Fruit fly (Drosophila melanogaster) whole organism, embryonic: ENCODE data around the gene unc-4.

Experiments used
- Atf3 ChIP-seq: fragments of 200-800 bp; sonication (Bioruptor generic); optimal IDR thresholded peaks from 3 replicates; lab custom pipeline; 2016; ENCODE audit warnings: missing biosample characterization, missing genetic modification characterization
- Awh ChIP-seq: fragments of 200-800 bp; sonication (Bioruptor generic); IDR thresholded peaks from 2 replicates; pipeline ENCODE4, ENCODE4 v1.3.6; 2022; ENCODE audit warnings: missing biosample characterization, missing genetic modification characterization
- B-H2 ChIP-seq: fragments of 200-800 bp; sonication (Bioruptor generic); optimal IDR thresholded peaks from 2 replicates; lab custom pipeline; 2018; ENCODE audit warnings: missing biosample characterization, mild to moderate bottlenecking, missing genetic modification characterization
- BEAF-32 ChIP-seq: fragments of 200-800 bp; sonication (Bioruptor generic); optimal IDR thresholded peaks from 3 replicates; lab custom pipeline; 2017; ENCODE audit warnings: missing biosample characterization, missing genetic modification characterization, mild to moderate bottlenecking, moderate library complexity, missing genetic modification reagents
- Blimp-1 ChIP-seq: fragments of 200-800 bp; sonication (Bioruptor generic); optimal IDR thresholded peaks from 3 replicates; lab custom pipeline; 2018; ENCODE audit warnings: missing biosample characterization, missing genetic modification characterization, mild to moderate bottlenecking, moderate library complexity, missing genetic modification reagents
- CG11247 ChIP-seq: fragments of 200-800 bp; sonication (Bioruptor generic); IDR thresholded peaks from 2 replicates; pipeline ENCODE4 v1.3.6; 2022; ENCODE audit warnings: missing biosample characterization, missing genetic modification characterization
- CG13624 ChIP-seq: fragments of 200-800 bp; sonication (Bioruptor generic); optimal IDR thresholded peaks from 2 replicates; lab custom pipeline; 2016; ENCODE audit warnings: missing biosample characterization, missing genetic modification characterization
- CG14667 ChIP-seq: fragments of 200-800 bp; sonication (Bioruptor generic); IDR thresholded peaks from 2 replicates; pipeline ENCODE4 v1.3.6; 2022; ENCODE audit warnings: missing biosample characterization, missing genetic modification characterization
- CG14710 ChIP-seq: fragments of 200-800 bp; sonication (Bioruptor generic); optimal IDR thresholded peaks from 3 replicates; lab custom pipeline; 2019; ENCODE audit warnings: missing biosample characterization, mild to moderate bottlenecking, missing genetic modification characterization, moderate library complexity
- CG1602 ChIP-seq: fragments of 200-800 bp; sonication (Bioruptor generic); optimal IDR thresholded peaks from 3 replicates; lab custom pipeline; 2016; ENCODE audit warnings: missing biosample characterization, missing genetic modification characterization
- CG16813 ChIP-seq: fragments of 200-800 bp; sonication (Bioruptor generic); IDR thresholded peaks from 3 replicates; pipeline ENCODE4 v1.3.6; 2022; ENCODE audit warnings: missing biosample characterization, missing genetic modification characterization; ENCODE audit not compliant: partially characterized antibody
- CG17328 ChIP-seq: fragments of 200-800 bp; sonication (Bioruptor generic); IDR thresholded peaks from 2 replicates; pipeline ENCODE4 v1.3.6; 2022; ENCODE audit warnings: missing biosample characterization, missing genetic modification characterization
- CG17385 ChIP-seq: fragments of 200-800 bp; sonication (Bioruptor generic); optimal IDR thresholded peaks from 3 replicates; lab custom pipeline; 2018; ENCODE audit warnings: missing biosample characterization, mild to moderate bottlenecking, missing genetic modification characterization
- CG17829 ChIP-seq: fragments of 200-800 bp; optimal IDR thresholded peaks from 2 replicates; lab custom pipeline; 2019; ENCODE audit warnings: missing biosample characterization, mild to moderate bottlenecking, missing genetic modification characterization, moderate library complexity
- CG2712 ChIP-seq: fragments of 200-800 bp; optimal IDR thresholded peaks from 3 replicates; lab custom pipeline; 2019; ENCODE audit warnings: missing biosample characterization, mild to moderate bottlenecking, missing genetic modification characterization, moderate library complexity
- CG31441 ChIP-seq: fragments of 200-800 bp; sonication (Bioruptor generic); IDR thresholded peaks from 2 replicates; pipeline ENCODE4 v1.3.6; 2022; ENCODE audit warnings: missing biosample characterization, missing genetic modification characterization
- CG3163 ChIP-seq: fragments of 200-800 bp; sonication (Bioruptor generic); optimal IDR thresholded peaks from 3 replicates; lab custom pipeline; 2016; ENCODE audit warnings: missing biosample characterization, missing genetic modification characterization
- CG32767 ChIP-seq: fragments of 200-800 bp; sonication (Bioruptor generic); IDR thresholded peaks from 2 replicates; pipeline ENCODE4 v1.3.6; 2022; ENCODE audit warnings: missing biosample characterization, missing genetic modification characterization
- CG32772 ChIP-seq: fragments of 200-800 bp; sonication (Bioruptor generic); IDR thresholded peaks from 2 replicates; pipeline ENCODE4 v1.3.6; 2022; ENCODE audit warnings: missing biosample characterization, missing genetic modification characterization
- CG3281 ChIP-seq: fragments of 200-800 bp; sonication (Bioruptor generic); optimal IDR thresholded peaks from 3 replicates; lab custom pipeline; 2017; ENCODE audit warnings: missing biosample characterization, mild to moderate bottlenecking, missing genetic modification characterization
- CG4820 ChIP-seq: fragments of 200-800 bp; sonication (Bioruptor generic); optimal IDR thresholded peaks from 3 replicates; lab custom pipeline; 2016; ENCODE audit warnings: missing biosample characterization, missing genetic modification characterization
- CG6683 ChIP-seq: fragments of 200-800 bp; sonication (Bioruptor generic); optimal IDR thresholded peaks from 2 replicates; lab custom pipeline; 2017; ENCODE audit warnings: missing biosample characterization, mild to moderate bottlenecking, missing genetic modification characterization, missing genetic modification reagents
- CG6854 ChIP-seq: fragments of 200-800 bp; sonication (Bioruptor generic); optimal IDR thresholded peaks from 3 replicates; lab custom pipeline; 2017; ENCODE audit warnings: missing biosample characterization, mild to moderate bottlenecking, missing genetic modification characterization
- Chrac-16 ChIP-seq: fragments of 200-800 bp; sonication (Bioruptor generic); optimal IDR thresholded peaks from 3 replicates; lab custom pipeline; 2016; ENCODE audit warnings: missing biosample characterization, missing genetic modification characterization
- CrebB ChIP-seq: fragments of 200-800 bp; sonication (Bioruptor generic); optimal IDR thresholded peaks from 3 replicates; lab custom pipeline; 2018; ENCODE audit warnings: missing biosample characterization, mild to moderate bottlenecking, missing genetic modification characterization
- Dll ChIP-seq: fragments of 200-800 bp; sonication (Bioruptor generic); IDR thresholded peaks from 4 replicates; pipeline ENCODE4 v1.3.6; 2022; ENCODE audit warnings: missing biosample characterization, missing genetic modification characterization; ENCODE audit not compliant: partially characterized antibody
- GATAe ChIP-seq: fragments of 200-800 bp; sonication (Bioruptor generic); conservative IDR thresholded peaks from 2 replicates; pipeline ENCODE4 v1.3.6; 2022; ENCODE audit warnings: missing biosample characterization, missing genetic modification characterization
- HLH3B ChIP-seq: fragments of 200-800 bp; sonication (Bioruptor generic); IDR thresholded peaks from 2 replicates; pipeline ENCODE4 v1.3.6; 2022; ENCODE audit warnings: missing biosample characterization, missing genetic modification characterization
- HmgZ ChIP-seq: fragments of 200-800 bp; sonication (Bioruptor generic); optimal IDR thresholded peaks from 2 replicates; lab custom pipeline; 2018; ENCODE audit warnings: missing biosample characterization, mild to moderate bottlenecking, missing genetic modification characterization
- Hr51 ChIP-seq, 2 experiments: fragments of 200-800 bp; sonication (Bioruptor generic); optimal IDR thresholded peaks; 2 replicates in 1 of 2; 3 replicates in 1 of 2; lab custom pipeline; 2016 to 2018; ENCODE audit warnings: missing biosample characterization in 2 of 2, missing genetic modification characterization in 2 of 2, mild to moderate bottlenecking in 1 of 2, moderate library complexity in 1 of 2
- Kr ChIP-seq: fragments of 200-800 bp; sonication (Bioruptor generic); optimal IDR thresholded peaks from 2 replicates; lab custom pipeline; 2017; ENCODE audit warnings: missing biosample characterization, mild to moderate bottlenecking, missing genetic modification characterization
- Lpt ChIP-seq: fragments of >200 bp; optimal IDR thresholded peaks from 2 replicates; lab custom pipeline; 2018; ENCODE audit warnings: missing biosample characterization, missing genetic modification characterization
- Neu2 ChIP-seq: fragments of 200-800 bp; sonication (Bioruptor generic); optimal IDR thresholded peaks from 3 replicates; lab custom pipeline; 2016; ENCODE audit warnings: missing biosample characterization, missing genetic modification characterization, borderline replicate concordance
- Oli ChIP-seq: fragments of 200-800 bp; sonication (Bioruptor generic); optimal IDR thresholded peaks from 2 replicates; lab custom pipeline; 2018; ENCODE audit warnings: missing biosample characterization, mild to moderate bottlenecking, missing genetic modification characterization, moderate library complexity
- Opbp ChIP-seq: fragments of 200-800 bp; sonication (Bioruptor generic); IDR thresholded peaks from 3 replicates; pipeline ENCODE4 v1.3.6; 2022; ENCODE audit warnings: missing biosample characterization, missing genetic modification characterization; ENCODE audit not compliant: partially characterized antibody
- Ssrp ChIP-seq: fragments of 200-800 bp; sonication (Bioruptor generic); optimal IDR thresholded peaks from 2 replicates; lab custom pipeline; 2018; ENCODE audit warnings: missing biosample characterization, mild to moderate bottlenecking, missing genetic modification characterization, moderate library complexity
- cg ChIP-seq: fragments of 200-800 bp; sonication (Bioruptor generic); optimal IDR thresholded peaks from 3 replicates; lab custom pipeline; 2019; ENCODE audit warnings: missing biosample characterization, mild to moderate bottlenecking, missing genetic modification characterization, moderate library complexity
- chif ChIP-seq, 2 experiments: fragments of 200-800 bp; sonication (Bioruptor generic); optimal IDR thresholded peaks; 3 replicates each; lab custom pipeline; 2016; ENCODE audit warnings: missing biosample characterization in 2 of 2, missing genetic modification characterization in 2 of 2
- dmrt99B ChIP-seq: fragments of 200-800 bp; sonication (Bioruptor generic); optimal IDR thresholded peaks from 2 replicates; lab custom pipeline; 2018; ENCODE audit warnings: missing biosample characterization, mild to moderate bottlenecking, missing genetic modification characterization, moderate library complexity
- esg ChIP-seq: fragments of 200-800 bp; sonication (Bioruptor generic); conservative IDR thresholded peaks from 2 replicates; pipeline ENCODE4 v1.3.6; 2022; ENCODE audit warnings: missing biosample characterization, missing genetic modification characterization
- eyg ChIP-seq: fragments of 200-800 bp; sonication (Bioruptor generic); optimal IDR thresholded peaks from 3 replicates; lab custom pipeline; 2016; ENCODE audit warnings: missing biosample characterization, missing genetic modification characterization
- hb ChIP-seq: fragments of 200-800 bp; sonication (Bioruptor generic); IDR thresholded peaks from 3 replicates; pipeline ENCODE4 v1.3.6; 2022; ENCODE audit warnings: missing biosample characterization, missing genetic modification characterization; ENCODE audit not compliant: partially characterized antibody
- hkb ChIP-seq, 2 experiments: fragments of 200-800 bp in 1 of 2; fragments of >200 bp in 1 of 2; sonication (Bioruptor generic) in 1 of 2; IDR thresholded peaks in 1 of 2; optimal IDR thresholded peaks in 1 of 2; 2 replicates each; pipeline versions ENCODE4 v1.3.6 to Lab custom; 2017 to 2022; ENCODE audit warnings: missing biosample characterization in 1 of 2, missing genetic modification characterization in 1 of 2
- ind ChIP-seq: fragments of 200-800 bp; sonication (Bioruptor generic); optimal IDR thresholded peaks from 3 replicates; lab custom pipeline; 2016; ENCODE audit warnings: missing biosample characterization, missing genetic modification characterization
- insv ChIP-seq, 2 experiments: fragments of 200-800 bp; sonication (Bioruptor generic); optimal IDR thresholded peaks; 3 replicates each; lab custom pipeline; 2016 to 2018; ENCODE audit warnings: missing biosample characterization in 2 of 2, missing genetic modification characterization in 2 of 2
- pan ChIP-seq, 4 experiments: fragments of >200 bp in 3 of 4; fragments of 200-800 bp in 1 of 4; sonication (Bioruptor generic) in 1 of 4; optimal IDR thresholded peaks in 3 of 4; IDR thresholded peaks in 1 of 4; 2 replicates each; pipeline versions ENCODE4 v1.3.6 to Lab custom; 2017 to 2022; ENCODE audit warnings: missing biosample characterization in 2 of 4, missing genetic modification characterization in 2 of 4, mixed read lengths in 1 of 4
- twi ChIP-seq: fragments of 200-800 bp; optimal IDR thresholded peaks from 2 replicates; lab custom pipeline; 2019; ENCODE audit warnings: missing biosample characterization, mild to moderate bottlenecking, missing genetic modification characterization, moderate library complexity

unc-4 gene

dm6 chrX:17799070-17799802 lies 30.9 kb downstream of the unc-4 start:
- no peak for TF ChIP-seq CG11247 (GFP tag; lab: Robert Waterston, UW)
- TF ChIP-seq GATAe (GFP tag; lab: Robert Waterston, UW): no peak
- peak; percentile 54 for TF ChIP-seq dmrt99B
- peak; percentile 20 for TF ChIP-seq twi
- TF ChIP-seq Hr51 (GFP tag; optimal IDR thresholded peaks at IDR 0.05; lab: Kevin White, UChicago): peak in 1 of 2 experiments; percentile 39
- TF ChIP-seq ind (GFP tag; lab: Kevin White, UChicago): peak; percentile 13
- peak; percentile 50 for TF ChIP-seq CG31441 (GFP tag; lab: Robert Waterston, UW)
- TF ChIP-seq Lpt (GFP tag; lab: Kevin White, UChicago): no peak
- TF ChIP-seq hkb (optimal IDR thresholded peaks at IDR 0.05; lab: Kevin White, UChicago): no peak
- TF ChIP-seq hkb (GFP tag; IDR thresholded peaks at IDR 0.05; lab: Robert Waterston, UW): no peak
- TF ChIP-seq cg (GFP tag; lab: Kevin White, UChicago): peak; percentile 44
- TF ChIP-seq Kr: no peak
- peak; percentile 8 for TF ChIP-seq CG1602 (GFP tag; lab: Kevin White, UChicago)
- TF ChIP-seq chif (GFP tag; optimal IDR thresholded peaks at IDR 0.05; lab: Kevin White, UChicago): peak in 1 of 2 experiments; percentile 39
- peak; percentile 49; the same call in 1 of the 2 replicates for TF ChIP-seq CG17328 (GFP tag; lab: Robert Waterston, UW)
- TF ChIP-seq CG17829 (tag; lab: Kevin White, UChicago): peak; percentile 50
- TF ChIP-seq Blimp-1 (GFP tag; lab: Kevin White, UChicago): peak; percentile 45
- no peak for TF ChIP-seq B-H2 (GFP tag; lab: Kevin White, UChicago)
- no peak for TF ChIP-seq pan (optimal IDR thresholded peaks at IDR 0.05; lab: Kevin White, UChicago)
- peak in 1 of 2 experiments; percentile 34 for TF ChIP-seq pan (GFP tag; optimal IDR thresholded peaks at IDR 0.05 in 1 of 2, IDR thresholded peaks at IDR 0.05 in 1 of 2)
- TF ChIP-seq Oli (tag; lab: Kevin White, UChicago): peak; percentile 51
- peak; percentile 24 for TF ChIP-seq Ssrp (tag; lab: Kevin White, UChicago)
- 0 out of 2 replicates have a peak, but pooled peaks have one; percentile 20 for TF ChIP-seq esg (GFP tag; lab: Robert Waterston, UW)
- no peak for TF ChIP-seq Neu2 (GFP tag; lab: Kevin White, UChicago)
- TF ChIP-seq CG13624: no peak
- peak; percentile 64 for TF ChIP-seq CG2712 (tag; lab: Kevin White, UChicago)
- TF ChIP-seq insv (GFP tag; optimal IDR thresholded peaks at IDR 0.05; lab: Kevin White, UChicago): no peak
- TF ChIP-seq CG3163 (GFP tag; lab: Kevin White, UChicago): no peak
- no peak for TF ChIP-seq Atf3 (GFP tag; lab: Kevin White, UChicago)
- no peak for TF ChIP-seq eyg (GFP tag; lab: Kevin White, UChicago)
- no peak for TF ChIP-seq CG6683 (GFP tag; lab: Kevin White, UChicago)
- TF ChIP-seq CG6854 (GFP tag; lab: Kevin White, UChicago): no peak
- TF ChIP-seq CG32767 (GFP tag; lab: Robert Waterston, UW): 0 out of 2 replicates have a peak, but pooled peaks have one; percentile 16
- TF ChIP-seq CrebB (tag; lab: Kevin White, UChicago): no peak
- no peak for TF ChIP-seq BEAF-32 (GFP tag; lab: Kevin White, UChicago)
- TF ChIP-seq CG17385 (GFP tag; lab: Kevin White, UChicago): peak; percentile 4
- TF ChIP-seq CG14667 (GFP tag; lab: Robert Waterston, UW): peak; percentile 29; the same call in 1 of the 2 replicates
- TF ChIP-seq HmgZ (tag; lab: Kevin White, UChicago): no peak
- TF ChIP-seq CG4820: peak; percentile 2
- TF ChIP-seq CG3281 (GFP tag; lab: Kevin White, UChicago): no peak
- TF ChIP-seq CG16813: no peak
- TF ChIP-seq HLH3B (GFP tag; lab: Robert Waterston, UW): peak; percentile 36; the same call in 1 of the 2 replicates
- TF ChIP-seq Awh (GFP tag; lab: Robert Waterston, UW): no peak
- no peak for TF ChIP-seq CG32772 (GFP tag; lab: Robert Waterston, UW)
- no peak for TF ChIP-seq Dll (GFP tag; lab: Robert Waterston, UW)
- TF ChIP-seq CG14710 (tag; lab: Kevin White, UChicago): peak; percentile 41
- no peak for TF ChIP-seq Opbp (GFP tag; lab: Robert Waterston, UW)
- TF ChIP-seq hb (GFP tag; lab: Robert Waterston, UW): no peak
- TF ChIP-seq Chrac-16: peak; percentile 8
